Worm (Caenorhabditis elegans) whole organism, L4 larva: ENCODE data around the gene C23H4.6.
A peak's percentile ranks its signal among the peaks of the same experiment; 100 is the strongest.

ENCODE experiments used
- D1046.2 ChIP-seq: fragments of 200-800 bp; sonication (Bioruptor generic); IDR thresholded peaks from 2 replicates; pipeline ENCODE4 v1.3.6; 2022; ENCODE audit warnings: missing genetic modification characterization, missing compliant biosample characterization
- R02D3.7 ChIP-seq: fragments of 150-350 bp; sonication (generic microtip); optimal IDR thresholded peaks from 3 replicates; lab custom pipeline; 2014; ENCODE audit warnings: missing biosample characterization, missing genetic modification characterization
- T26A8.4 ChIP-seq: fragments of 200-800 bp; sonication (Bioruptor generic); IDR thresholded peaks from 2 replicates; pipeline ENCODE4 v1.3.6; 2022; ENCODE audit warnings: missing genetic modification characterization, missing compliant biosample characterization
- Y48G9A.11 ChIP-seq: fragments of 200-800 bp; sonication (Bioruptor generic); IDR thresholded peaks from 2 replicates; pipeline ENCODE4 v1.3.6; 2022; ENCODE audit warnings: missing genetic modification reagents, missing genetic modification characterization, missing compliant biosample characterization
- ZK337.2 ChIP-seq: fragments of 200-800 bp; sonication (Bioruptor generic); IDR thresholded peaks from 2 replicates; pipeline ENCODE4 v1.3.6; 2022; ENCODE audit warnings: missing genetic modification reagents, missing genetic modification characterization, missing compliant biosample characterization
- ama-1 ChIP-seq: fragments of 150-350 bp; optimal IDR thresholded peaks from 2 replicates; lab custom pipeline; 2014; ENCODE audit warnings: inconsistent platforms, mixed read lengths
- arid-1 ChIP-seq: fragments of 200-800 bp; sonication (Bioruptor generic); conservative IDR thresholded peaks from 2 replicates; pipeline ENCODE4 v1.3.6; 2022; ENCODE audit warnings: missing genetic modification reagents, missing genetic modification characterization, missing compliant biosample characterization
- ceh-32 ChIP-seq: sonication (generic microtip); optimal IDR thresholded peaks from 2 replicates; lab custom pipeline; 2016; ENCODE audit warnings: mild to moderate bottlenecking, missing genetic modification characterization, missing compliant biosample characterization; ENCODE audit not compliant: poor library complexity
- ceh-44 ChIP-seq: fragments of 200-800 bp; sonication (Bioruptor generic); IDR thresholded peaks from 2 replicates; pipeline ENCODE4 v1.3.6; 2022; ENCODE audit warnings: missing genetic modification reagents, missing genetic modification characterization, missing compliant biosample characterization
- ceh-62 ChIP-seq: sonication (generic microtip); optimal IDR thresholded peaks from 2 replicates; lab custom pipeline; 2017; ENCODE audit warnings: missing biosample characterization, missing genetic modification characterization
- ces-1 ChIP-seq: fragments of 150-350 bp; sonication (generic microtip); optimal IDR thresholded peaks from 4 replicates; lab custom pipeline; 2014; ENCODE audit warnings: missing biosample characterization, missing genetic modification reagents, missing genetic modification characterization
- cey-2 ChIP-seq: sonication (generic microtip); optimal IDR thresholded peaks from 3 replicates; lab custom pipeline; 2017; ENCODE audit warnings: missing genetic modification characterization, mild to moderate bottlenecking, missing compliant biosample characterization, antibody characterized with exemption, borderline replicate concordance; ENCODE audit not compliant: insufficient read depth
- ctbp-1 ChIP-seq: fragments of 200-800 bp; sonication (Bioruptor generic); IDR thresholded peaks from 2 replicates; pipeline ENCODE4 v1.3.6; 2022; ENCODE audit warnings: missing genetic modification reagents, missing genetic modification characterization, missing compliant biosample characterization
- daf-12 ChIP-seq: fragments of 150-350 bp; optimal IDR thresholded peaks from 2 replicates; lab custom pipeline; 2014; ENCODE audit warnings: missing biosample characterization, missing genetic modification reagents, missing genetic modification characterization
- daf-8 ChIP-seq: fragments of 200-800 bp; sonication (Bioruptor generic); IDR thresholded peaks from 2 replicates; pipeline ENCODE4 v1.3.6; 2022; ENCODE audit warnings: missing genetic modification characterization, missing compliant biosample characterization
- dmd-6 ChIP-seq: fragments of 200-800 bp; sonication (Bioruptor generic); IDR thresholded peaks from 2 replicates; pipeline ENCODE4 v1.3.6; 2022; ENCODE audit warnings: missing genetic modification reagents, missing genetic modification characterization, missing compliant biosample characterization
- dmd-8 ChIP-seq: fragments of 200-800 bp; sonication (Bioruptor generic); IDR thresholded peaks from 2 replicates; pipeline ENCODE4 v1.3.6; 2022; ENCODE audit warnings: missing genetic modification characterization, missing compliant biosample characterization
- dmd-9 ChIP-seq: fragments of 200-800 bp; sonication (Bioruptor generic); IDR thresholded peaks from 2 replicates; pipeline ENCODE4 v1.3.6; 2022; ENCODE audit warnings: missing genetic modification reagents, missing genetic modification characterization, missing compliant biosample characterization
- duxl-1 ChIP-seq: sonication (generic microtip); optimal IDR thresholded peaks from 2 replicates; lab custom pipeline; 2016; ENCODE audit warnings: mild to moderate bottlenecking, missing genetic modification characterization, moderate library complexity, missing compliant biosample characterization; ENCODE audit not compliant: poor library complexity
- egl-43 ChIP-seq: fragments of 200-800 bp; sonication (Bioruptor generic); IDR thresholded peaks from 2 replicates; pipeline ENCODE4 v1.3.6; 2022; ENCODE audit warnings: missing genetic modification reagents, missing genetic modification characterization, missing compliant biosample characterization
- hlh-11 ChIP-seq: fragments of 200-800 bp; sonication (Bioruptor generic); optimal IDR thresholded peaks from 2 replicates; lab custom pipeline; 2018; ENCODE audit warnings: mild to moderate bottlenecking, missing genetic modification characterization, missing compliant biosample characterization
- hlh-30 ChIP-seq: sonication (generic microtip); optimal IDR thresholded peaks from 2 replicates; lab custom pipeline; 2017; ENCODE audit warnings: antibody characterized with exemption, mild to moderate bottlenecking, missing genetic modification characterization, missing compliant biosample characterization; ENCODE audit not compliant: insufficient read depth
- hmg-1.1 ChIP-seq: fragments of 200-800 bp; sonication (Bioruptor generic); IDR thresholded peaks from 2 replicates; pipeline ENCODE4 v1.3.6; 2022; ENCODE audit warnings: missing genetic modification reagents, missing genetic modification characterization, missing compliant biosample characterization
- lin-38 ChIP-seq: fragments of 200-800 bp; sonication (Bioruptor generic); IDR thresholded peaks from 2 replicates; pipeline ENCODE4 v1.3.6; 2022; ENCODE audit warnings: missing genetic modification reagents, missing genetic modification characterization, missing compliant biosample characterization
- lsy-2 ChIP-seq, 2 experiments: fragments of 150-350 bp in 1 of 2; sonication (generic microtip) in 1 of 2; optimal IDR thresholded peaks; 2 replicates each; lab custom pipeline; 2014 to 2017; ENCODE audit warnings: missing biosample characterization in 2 of 2, missing genetic modification characterization in 2 of 2
- madf-5 ChIP-seq, 2 experiments: fragments of 200-800 bp; sonication (Bioruptor generic); IDR thresholded peaks; 2 replicates each; pipeline ENCODE4 v1.3.6; 2022; ENCODE audit warnings: missing compliant biosample characterization in 2 of 2, missing genetic modification characterization in 2 of 2
- mdl-1 ChIP-seq, 2 experiments: fragments of 150-350 bp in 1 of 2; sonication (generic microtip) in 1 of 2; optimal IDR thresholded peaks; 2 replicates each; lab custom pipeline; 2014 to 2017; ENCODE audit warnings: missing biosample characterization in 2 of 2, missing genetic modification characterization in 2 of 2
- mdt-29 ChIP-seq: fragments of 200-800 bp; sonication (Bioruptor generic); IDR thresholded peaks from 2 replicates; pipeline ENCODE4 v1.3.6; 2022; ENCODE audit warnings: missing genetic modification reagents, missing genetic modification characterization, missing compliant biosample characterization
- mep-1 ChIP-seq: fragments of 150-350 bp; sonication (generic microtip); optimal IDR thresholded peaks from 3 replicates; lab custom pipeline; 2014; ENCODE audit warnings: missing biosample characterization, missing genetic modification characterization
- nhr-102 ChIP-seq: sonication (generic microtip); optimal IDR thresholded peaks from 2 replicates; lab custom pipeline; 2016; ENCODE audit warnings: mild to moderate bottlenecking, missing genetic modification characterization, moderate library complexity, missing compliant biosample characterization
- nhr-11 ChIP-seq: fragments of 150-350 bp; optimal IDR thresholded peaks from 2 replicates; lab custom pipeline; 2014; ENCODE audit warnings: missing biosample characterization, missing genetic modification characterization
- nhr-25 ChIP-seq: sonication (generic microtip); optimal IDR thresholded peaks from 2 replicates; lab custom pipeline; 2017; ENCODE audit warnings: missing genetic modification characterization, mild to moderate bottlenecking, missing compliant biosample characterization, antibody characterized with exemption, moderate library complexity, borderline replicate concordance; ENCODE audit not compliant: insufficient read depth
- nhr-28 ChIP-seq: fragments of 150-350 bp; optimal IDR thresholded peaks from 2 replicates; lab custom pipeline; 2014; ENCODE audit warnings: missing biosample characterization, missing genetic modification characterization
- nhr-6 ChIP-seq: fragments of 150-350 bp; optimal IDR thresholded peaks from 2 replicates; lab custom pipeline; 2014; ENCODE audit warnings: missing biosample characterization, missing genetic modification characterization
- nhr-76 ChIP-seq: fragments of 150-350 bp; optimal IDR thresholded peaks from 2 replicates; lab custom pipeline; 2014; ENCODE audit warnings: missing biosample characterization, missing genetic modification characterization
- pha-4 ChIP-seq, 2 experiments: fragments of 150-350 bp in 1 of 2; fragments of 200-800 bp in 1 of 2; sonication (Bioruptor generic) in 1 of 2; IDR thresholded peaks in 1 of 2; optimal IDR thresholded peaks in 1 of 2; 2 replicates each; pipeline versions ENCODE4 v1.3.6 to Lab custom; 2014 to 2022; ENCODE audit warnings: missing genetic modification characterization in 2 of 2, missing genetic modification reagents in 2 of 2, missing biosample characterization in 1 of 2, missing compliant biosample characterization in 1 of 2
- pqm-1 ChIP-seq: sonication (generic microtip); optimal IDR thresholded peaks from 2 replicates; lab custom pipeline; 2017; ENCODE audit warnings: missing biosample characterization, missing genetic modification characterization
- saeg-2 ChIP-seq: fragments of 200-800 bp; sonication (Bioruptor generic); IDR thresholded peaks from 2 replicates; pipeline ENCODE4 v1.3.6; 2022; ENCODE audit warnings: missing genetic modification reagents, missing genetic modification characterization, missing compliant biosample characterization
- sdz-12 ChIP-seq: fragments of 200-800 bp; sonication (Bioruptor generic); optimal IDR thresholded peaks from 2 replicates; lab custom pipeline; 2018; ENCODE audit warnings: mild to moderate bottlenecking, missing genetic modification characterization, missing compliant biosample characterization
- set-16 ChIP-seq: fragments of 200-800 bp; sonication (Bioruptor generic); IDR thresholded peaks from 2 replicates; pipeline ENCODE4 v1.3.6; 2022; ENCODE audit warnings: missing genetic modification reagents, missing genetic modification characterization, missing compliant biosample characterization
- skn-1 ChIP-seq: fragments of 150-350 bp; optimal IDR thresholded peaks from 2 replicates; lab custom pipeline; 2014; ENCODE audit warnings: missing biosample characterization, missing genetic modification characterization
- spr-1 ChIP-seq: sonication (generic microtip); optimal IDR thresholded peaks from 2 replicates; lab custom pipeline; 2016; ENCODE audit warnings: mild to moderate bottlenecking, missing genetic modification characterization, missing compliant biosample characterization
- tag-97 ChIP-seq: fragments of 200-800 bp; sonication (Bioruptor generic); IDR thresholded peaks from 2 replicates; pipeline ENCODE4 v1.3.6; 2022; ENCODE audit warnings: missing genetic modification characterization, missing compliant biosample characterization
- tra-1 ChIP-seq: fragments of 200-800 bp; sonication (Bioruptor generic); IDR thresholded peaks from 2 replicates; pipeline ENCODE4 v1.3.6; 2022; ENCODE audit warnings: missing genetic modification reagents, missing genetic modification characterization, missing compliant biosample characterization
- unc-39 ChIP-seq: sonication (generic microtip); optimal IDR thresholded peaks from 2 replicates; lab custom pipeline; 2017; ENCODE audit warnings: missing biosample characterization, missing genetic modification characterization
- vab-7 ChIP-seq: fragments of 200-800 bp; sonication (Bioruptor generic); IDR thresholded peaks from 2 replicates; pipeline ENCODE4 v1.3.6; 2022; ENCODE audit warnings: missing genetic modification reagents, missing genetic modification characterization, missing compliant biosample characterization
- zfp-2 ChIP-seq: sonication (generic microtip); optimal IDR thresholded peaks from 2 replicates; lab custom pipeline; 2016; ENCODE audit warnings: mild to moderate bottlenecking, missing genetic modification characterization, missing compliant biosample characterization

C23H4.6 gene

DNA sequence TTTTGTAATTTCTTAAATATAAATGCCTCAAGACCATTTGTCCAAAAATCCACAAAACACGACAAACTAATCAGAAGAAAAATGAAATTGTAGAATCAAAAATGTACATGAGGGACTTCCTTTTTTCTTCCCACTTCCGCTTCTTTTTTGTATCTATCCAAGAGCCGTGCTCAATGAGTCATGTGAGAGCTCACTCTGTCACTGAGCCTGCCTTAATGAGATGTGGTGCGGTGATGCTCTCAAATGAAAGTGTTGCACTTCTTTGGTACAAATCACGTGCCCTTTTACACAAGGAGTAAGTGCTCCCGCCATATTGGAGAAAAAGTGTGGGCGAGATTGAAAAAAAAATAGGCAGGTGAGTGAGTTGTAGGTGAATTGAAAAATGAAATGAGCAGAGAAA, 31.1 kb upstream of the C23H4.6 start:
- TF ChIP-seq dmd-6 (no peak), ctbp-1 (GFP tag; lab: Robert Waterston, UW) (peak; percentile 60), pqm-1 (tag; lab: Kevin White, UChicago) (no peak), mdl-1 (tag; optimal IDR thresholded peaks at IDR 0.05; lab: Kevin White, UChicago) (peak in 1 of 2 experiments; percentile 23), daf-8 (GFP tag; lab: Robert Waterston, UW) (no peak), hmg-1.1 (GFP tag; lab: Robert Waterston, UW) (0 out of 2 replicates have a peak, but pooled peaks have one; percentile 13), mep-1 (tag; lab: Kevin White, UChicago) (peak; percentile 9), lsy-2 (tag; optimal IDR thresholded peaks at IDR 0.05; lab: Kevin White, UChicago) (peak in 1 of 2 experiments; percentile 37), vab-7 (GFP tag; lab: Robert Waterston, UW) (no peak), egl-43 (GFP tag; lab: Robert Waterston, UW) (0 out of 2 replicates have a peak, but pooled peaks have one; percentile 41), daf-12 (tag; lab: Kevin White, UChicago) (no peak), hlh-30 (tag; lab: Kevin White, UChicago) (peak; percentile 60), lin-38 (GFP tag; lab: Robert Waterston, UW) (no peak)

DNA sequence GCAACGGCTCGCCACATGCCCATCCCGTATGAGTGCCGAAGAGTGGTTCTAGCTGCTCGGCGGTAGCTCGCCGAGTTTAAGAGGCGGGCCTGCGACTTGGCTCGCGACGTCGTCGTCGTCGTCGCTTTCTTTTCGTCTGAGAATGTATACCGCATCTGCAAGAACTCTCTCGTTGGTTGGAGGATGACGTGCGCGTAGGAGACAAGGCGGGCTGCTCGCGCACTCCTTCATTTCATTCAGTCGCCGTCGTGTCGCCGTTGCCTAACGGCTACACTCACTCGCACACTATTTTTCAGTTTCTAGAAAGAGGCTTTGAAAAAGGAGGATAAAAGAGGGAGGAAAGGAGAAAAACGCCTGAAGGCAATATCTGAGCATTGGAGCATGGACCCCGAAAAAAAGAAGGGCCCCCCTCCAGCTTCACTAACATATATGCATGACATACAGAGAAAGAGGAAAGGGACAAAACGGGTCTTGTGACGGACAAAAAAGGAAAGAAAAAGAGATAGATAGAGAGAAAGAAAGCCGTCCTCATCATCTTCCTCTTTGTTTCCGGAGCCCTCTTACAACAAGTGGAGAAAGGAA, 29.8 kb upstream of the C23H4.6 start:
- TF ChIP-seq dmd-8 (GFP tag; lab: Robert Waterston, UW) (no peak), ceh-32 (no peak), spr-1 (no peak), Y48G9A.11 (GFP tag; lab: Robert Waterston, UW) (no peak), ces-1 (no peak), lin-38 (GFP tag; lab: Robert Waterston, UW) (no peak), tag-97 (no peak), nhr-11 (peak; percentile 51), unc-39 (tag; lab: Kevin White, UChicago) (no peak), daf-12 (tag; lab: Kevin White, UChicago) (no peak), tra-1 (GFP tag; lab: Robert Waterston, UW) (no peak), pqm-1 (tag; lab: Kevin White, UChicago) (no peak), nhr-102 (tag; lab: Kevin White, UChicago) (no peak), dmd-9 (0 out of 2 replicates have a peak, but pooled peaks have one; percentile 53), mdt-29 (no peak), madf-5 (GFP tag; IDR thresholded peaks at IDR 0.05; lab: Robert Waterston, UW) (no peak), pha-4 (GFP tag; IDR thresholded peaks at IDR 0.05; lab: Robert Waterston, UW) (no peak), pha-4 (tag; optimal IDR thresholded peaks at IDR 0.05; lab: Kevin White, UChicago) (no peak), vab-7 (GFP tag; lab: Robert Waterston, UW) (no peak), nhr-25 (tag; lab: Kevin White, UChicago) (no peak), ceh-62 (tag; lab: Kevin White, UChicago) (no peak), skn-1 (tag; lab: Kevin White, UChicago) (no peak), hlh-11 (tag; lab: Kevin White, UChicago) (peak; percentile 11), zfp-2 (tag; lab: Kevin White, UChicago) (no peak), D1046.2 (GFP tag; lab: Robert Waterston, UW) (no peak), saeg-2 (GFP tag; lab: Robert Waterston, UW) (no peak), duxl-1 (no peak), arid-1 (no peak), set-16 (GFP tag; lab: Robert Waterston, UW) (peak; percentile 91), T26A8.4 (GFP tag; lab: Robert Waterston, UW) (no peak), egl-43 (GFP tag; lab: Robert Waterston, UW) (no peak; the same call in 1 of the 2 replicates), ceh-44 (GFP tag; lab: Robert Waterston, UW) (no peak), cey-2 (tag; lab: Kevin White, UChicago) (no peak), ama-1 (lab: Kevin White, UChicago) (no peak), nhr-28 (no peak), ZK337.2 (GFP tag; lab: Robert Waterston, UW) (no peak), nhr-6 (no peak), sdz-12 (GFP tag; lab: Kevin White, UChicago) (peak; percentile 34), nhr-76 (tag; lab: Kevin White, UChicago) (no peak), R02D3.7 (tag; lab: Kevin White, UChicago) (no peak)
